Fruit fly (Drosophila melanogaster) whole organism, embryonic: ENCODE results near the gene CG43779.
A peak's percentile ranks its signal among the peaks of the same experiment; 100 is the strongest.

Source experiments
- Aef1 ChIP-seq: fragments of 200-800 bp; sonication (Bioruptor generic); IDR thresholded peaks from 3 replicates; pipeline ENCODE4 v1.3.6; 2022; ENCODE audit warnings: missing biosample characterization, missing genetic modification characterization
- B-H1 ChIP-seq: fragments of 200-800 bp; sonication (Bioruptor generic); IDR thresholded peaks from 3 replicates; pipeline ENCODE4 v1.3.6; 2022; ENCODE audit warnings: missing biosample characterization, missing genetic modification characterization
- Bteb2 ChIP-seq: fragments of 200-800 bp; sonication (Bioruptor generic); optimal IDR thresholded peaks from 2 replicates; lab custom pipeline; 2016; ENCODE audit warnings: missing biosample characterization, missing genetic modification characterization
- CG11085 ChIP-seq: fragments of 200-800 bp; sonication (Bioruptor generic); IDR thresholded peaks from 2 replicates; pipeline ENCODE4 v1.3.6; 2022; ENCODE audit warnings: missing biosample characterization, missing genetic modification characterization
- CG11504 ChIP-seq: fragments of 200-800 bp; sonication (Bioruptor generic); optimal IDR thresholded peaks from 3 replicates; lab custom pipeline; 2019; ENCODE audit warnings: missing biosample characterization, mild to moderate bottlenecking, missing genetic modification characterization, moderate library complexity
- CG11696 ChIP-seq: fragments of 200-800 bp; sonication (Bioruptor generic); IDR thresholded peaks from 2 replicates; pipeline ENCODE4 v1.3.6; 2022; ENCODE audit warnings: missing biosample characterization, missing genetic modification characterization
- CG12071 ChIP-seq: fragments of 200-800 bp; sonication (Bioruptor generic); optimal IDR thresholded peaks from 3 replicates; lab custom pipeline; 2018; ENCODE audit warnings: missing biosample characterization, mild to moderate bottlenecking, missing genetic modification characterization
- CG12104 ChIP-seq: fragments of 200-800 bp; sonication (Bioruptor generic); optimal IDR thresholded peaks from 3 replicates; lab custom pipeline; 2016; ENCODE audit warnings: missing biosample characterization, missing genetic modification characterization
- CG15011 ChIP-seq: fragments of 200-800 bp; sonication (Bioruptor generic); optimal IDR thresholded peaks from 3 replicates; lab custom pipeline; 2018; ENCODE audit warnings: missing biosample characterization, mild to moderate bottlenecking, missing genetic modification characterization
- CG15269 ChIP-seq: fragments of 200-800 bp; sonication (Bioruptor generic); optimal IDR thresholded peaks from 2 replicates; lab custom pipeline; 2018; ENCODE audit warnings: missing biosample characterization, mild to moderate bottlenecking, missing genetic modification characterization, moderate library complexity
- CG15696 ChIP-seq: fragments of 200-800 bp; sonication (Bioruptor generic); optimal IDR thresholded peaks from 2 replicates; lab custom pipeline; 2019; ENCODE audit warnings: missing biosample characterization, mild to moderate bottlenecking, missing genetic modification characterization, moderate library complexity
- CG1647 ChIP-seq: fragments of 200-800 bp; sonication (Bioruptor generic); optimal IDR thresholded peaks from 3 replicates; lab custom pipeline; 2016; ENCODE audit warnings: missing biosample characterization, missing genetic modification characterization
- CG2875 ChIP-seq: fragments of 200-800 bp; sonication (Bioruptor generic); optimal IDR thresholded peaks from 2 replicates; lab custom pipeline; 2017; ENCODE audit warnings: missing biosample characterization, mild to moderate bottlenecking, missing genetic modification characterization, missing genetic modification reagents
- CG32772 ChIP-seq: fragments of 200-800 bp; sonication (Bioruptor generic); IDR thresholded peaks from 2 replicates; pipeline ENCODE4 v1.3.6; 2022; ENCODE audit warnings: missing biosample characterization, missing genetic modification characterization
- CG5245 ChIP-seq: fragments of 200-800 bp; sonication (Bioruptor generic); optimal IDR thresholded peaks from 3 replicates; lab custom pipeline; 2016; ENCODE audit warnings: missing biosample characterization, missing genetic modification characterization
- CG6254 ChIP-seq: fragments of 200-800 bp; sonication (Bioruptor generic); optimal IDR thresholded peaks from 3 replicates; lab custom pipeline; 2017; ENCODE audit warnings: mild to moderate bottlenecking, missing biosample characterization, missing genetic modification reagents, missing genetic modification characterization
- CG6272 ChIP-seq: fragments of 200-800 bp; sonication (Bioruptor generic); IDR thresholded peaks from 2 replicates; pipeline ENCODE4 v1.3.6; 2022; ENCODE audit warnings: missing biosample characterization, missing genetic modification characterization
- CG6854 ChIP-seq: fragments of 200-800 bp; sonication (Bioruptor generic); optimal IDR thresholded peaks from 3 replicates; lab custom pipeline; 2017; ENCODE audit warnings: missing biosample characterization, mild to moderate bottlenecking, missing genetic modification characterization
- CG7745 ChIP-seq: fragments of 200-800 bp; sonication (Bioruptor generic); optimal IDR thresholded peaks from 2 replicates; lab custom pipeline; 2018; ENCODE audit warnings: missing biosample characterization, mild to moderate bottlenecking, missing genetic modification characterization, moderate library complexity
- CG9215 ChIP-seq: fragments of 200-800 bp; sonication (Bioruptor generic); IDR thresholded peaks from 2 replicates; pipeline ENCODE4 v1.3.6; 2022; ENCODE audit warnings: missing biosample characterization, missing genetic modification characterization
- CG9727 ChIP-seq: fragments of 200-800 bp; sonication (Bioruptor generic); optimal IDR thresholded peaks from 3 replicates; lab custom pipeline; 2017; ENCODE audit warnings: missing biosample characterization, mild to moderate bottlenecking, missing genetic modification characterization
- CkIIα-i1 ChIP-seq: fragments of 200-800 bp; sonication (Bioruptor generic); IDR thresholded peaks from 2 replicates; pipeline ENCODE4 v1.3.6; 2022; ENCODE audit warnings: missing biosample characterization, missing genetic modification characterization
- Dll ChIP-seq: fragments of 200-800 bp; sonication (Bioruptor generic); IDR thresholded peaks from 4 replicates; pipeline ENCODE4 v1.3.6; 2022; ENCODE audit warnings: missing biosample characterization, missing genetic modification characterization; ENCODE audit not compliant: partially characterized antibody
- Doc2 ChIP-seq: fragments of 200-800 bp; sonication (Bioruptor generic); IDR thresholded peaks from 2 replicates; pipeline ENCODE4 v1.3.6; 2022; ENCODE audit warnings: missing biosample characterization, missing genetic modification characterization
- Eip74EF ChIP-seq, 2 experiments: fragments of 200-800 bp in 1 of 2; fragments of >200 bp in 1 of 2; sonication (Bioruptor generic) in 1 of 2; optimal IDR thresholded peaks; 2 replicates each; lab custom pipeline; 2017 to 2019; ENCODE audit warnings: missing biosample characterization in 2 of 2, missing genetic modification characterization in 2 of 2, mild to moderate bottlenecking in 1 of 2, moderate library complexity in 1 of 2
- Elba2 ChIP-seq: fragments of 200-800 bp; sonication (Bioruptor generic); optimal IDR thresholded peaks from 3 replicates; lab custom pipeline; 2016; ENCODE audit warnings: missing biosample characterization, missing genetic modification characterization
- Ets65A ChIP-seq: fragments of 200-800 bp; sonication (Bioruptor generic); peaks from one replicate; lab custom pipeline; 2016; ENCODE audit warnings: missing biosample characterization, missing genetic modification characterization
- Hr39 ChIP-seq: fragments of >200 bp; optimal IDR thresholded peaks from 2 replicates; lab custom pipeline; 2017
- Hr51 ChIP-seq, 2 experiments: fragments of 200-800 bp; sonication (Bioruptor generic); optimal IDR thresholded peaks; 2 replicates in 1 of 2; 3 replicates in 1 of 2; lab custom pipeline; 2016 to 2018; ENCODE audit warnings: missing biosample characterization in 2 of 2, missing genetic modification characterization in 2 of 2, mild to moderate bottlenecking in 1 of 2, moderate library complexity in 1 of 2
- MTF-1 ChIP-seq: fragments of 200-800 bp; sonication (Bioruptor generic); optimal IDR thresholded peaks from 2 replicates; lab custom pipeline; 2018; ENCODE audit warnings: missing biosample characterization, mild to moderate bottlenecking, missing genetic modification characterization, borderline replicate concordance
- NFAT ChIP-seq: fragments of 200-800 bp; sonication (Bioruptor generic); IDR thresholded peaks from 2 replicates; pipeline ENCODE4 v1.3.6; 2022; ENCODE audit warnings: missing biosample characterization, missing genetic modification characterization
- Nf-YA ChIP-seq: fragments of 200-800 bp; sonication (Bioruptor generic); IDR thresholded peaks from 2 replicates; pipeline ENCODE4 v1.3.6; 2022; ENCODE audit warnings: missing biosample characterization, missing genetic modification characterization
- Sox102F ChIP-seq: fragments of 200-800 bp; sonication (Bioruptor generic); optimal IDR thresholded peaks from 2 replicates; lab custom pipeline; 2018; ENCODE audit warnings: missing biosample characterization, mild to moderate bottlenecking, missing genetic modification characterization, moderate library complexity
- Stat92E ChIP-seq, 3 experiments: fragments of >200 bp in 2 of 3; fragments of 200-800 bp in 1 of 3; sonication (Bioruptor generic) in 1 of 3; optimal IDR thresholded peaks; 2 replicates each; lab custom pipeline; 2017 to 2019; ENCODE audit warnings: missing biosample characterization in 3 of 3, missing genetic modification characterization in 3 of 3, mild to moderate bottlenecking in 1 of 3, moderate library complexity in 1 of 3
- Xrp1 ChIP-seq: fragments of 200-800 bp; sonication (Bioruptor generic); IDR thresholded peaks from 2 replicates; pipeline ENCODE4 v1.3.6; 2022; ENCODE audit warnings: missing biosample characterization, missing genetic modification characterization
- cato ChIP-seq: fragments of 200-800 bp; sonication (Bioruptor generic); optimal IDR thresholded peaks from 2 replicates; lab custom pipeline; 2016; ENCODE audit warnings: missing biosample characterization, missing genetic modification characterization, borderline replicate concordance
- chn ChIP-seq: fragments of 200-800 bp; sonication (Bioruptor generic); optimal IDR thresholded peaks from 2 replicates; lab custom pipeline; 2016; ENCODE audit warnings: missing biosample characterization, missing genetic modification characterization
- dmrt11E ChIP-seq: fragments of 200-800 bp; sonication (Bioruptor generic); optimal IDR thresholded peaks from 3 replicates; lab custom pipeline; 2018; ENCODE audit warnings: missing biosample characterization, mild to moderate bottlenecking, missing genetic modification characterization, moderate library complexity
- fru ChIP-seq: fragments of >200 bp; optimal IDR thresholded peaks from 2 replicates; lab custom pipeline; 2017
- gcm ChIP-seq: fragments of 200-800 bp; sonication (Bioruptor generic); optimal IDR thresholded peaks from 2 replicates; lab custom pipeline; 2019; ENCODE audit warnings: missing biosample characterization, mild to moderate bottlenecking, missing genetic modification characterization, moderate library complexity
- grau ChIP-seq: fragments of 200-800 bp; optimal IDR thresholded peaks from 3 replicates; lab custom pipeline; 2019; ENCODE audit warnings: missing biosample characterization, mild to moderate bottlenecking, missing genetic modification characterization, moderate library complexity
- gsb-n ChIP-seq: fragments of 200-800 bp; sonication (Bioruptor generic); optimal IDR thresholded peaks from 3 replicates; lab custom pipeline; 2018; ENCODE audit warnings: missing biosample characterization, mild to moderate bottlenecking, missing genetic modification characterization
- her ChIP-seq: fragments of 200-800 bp; sonication (Bioruptor generic); optimal IDR thresholded peaks from 2 replicates; lab custom pipeline; 2016; ENCODE audit warnings: missing biosample characterization, missing genetic modification characterization
- kah ChIP-seq: fragments of 200-800 bp; sonication (Bioruptor generic); optimal IDR thresholded peaks from 2 replicates; lab custom pipeline; 2018; ENCODE audit warnings: missing biosample characterization, mild to moderate bottlenecking, missing genetic modification characterization
- pho ChIP-seq: fragments of 200-800 bp; sonication (Bioruptor generic); optimal IDR thresholded peaks from 2 replicates; lab custom pipeline; 2016; ENCODE audit warnings: missing biosample characterization, missing genetic modification characterization
- phol ChIP-seq: fragments of 200-800 bp; sonication (Bioruptor generic); optimal IDR thresholded peaks from 3 replicates; lab custom pipeline; 2018; ENCODE audit warnings: missing biosample characterization, mild to moderate bottlenecking, missing genetic modification characterization, moderate library complexity
- row ChIP-seq: fragments of 200-800 bp; sonication (Bioruptor generic); IDR thresholded peaks from 3 replicates; pipeline ENCODE4 v1.3.6; 2022; ENCODE audit warnings: missing biosample characterization, missing genetic modification characterization
- salm ChIP-seq: fragments of 200-800 bp; sonication (Bioruptor generic); optimal IDR thresholded peaks from 2 replicates; lab custom pipeline; 2018; ENCODE audit warnings: missing biosample characterization, mild to moderate bottlenecking, missing genetic modification characterization
- trh ChIP-seq: fragments of 200-800 bp; sonication (Bioruptor generic); optimal IDR thresholded peaks from 2 replicates; lab custom pipeline; 2016; ENCODE audit warnings: missing biosample characterization, missing genetic modification characterization
- ttk ChIP-seq: fragments of 200-800 bp; sonication (Bioruptor generic); IDR thresholded peaks from 2 replicates; pipeline ENCODE4 v2.1.2; 2022; ENCODE audit warnings: missing biosample characterization, missing genetic modification characterization
- unc-4 ChIP-seq: fragments of 200-800 bp; sonication (Bioruptor generic); IDR thresholded peaks from 2 replicates; pipeline ENCODE4 v1.3.6; 2022; ENCODE audit warnings: missing biosample characterization, missing genetic modification characterization; ENCODE audit not compliant: partially characterized antibody
- z ChIP-seq: fragments of 200-800 bp; sonication (Bioruptor generic); IDR thresholded peaks from 3 replicates; pipeline ENCODE4 v1.3.6; 2022; ENCODE audit warnings: missing biosample characterization, missing genetic modification characterization

Gene CG43779

DNA sequence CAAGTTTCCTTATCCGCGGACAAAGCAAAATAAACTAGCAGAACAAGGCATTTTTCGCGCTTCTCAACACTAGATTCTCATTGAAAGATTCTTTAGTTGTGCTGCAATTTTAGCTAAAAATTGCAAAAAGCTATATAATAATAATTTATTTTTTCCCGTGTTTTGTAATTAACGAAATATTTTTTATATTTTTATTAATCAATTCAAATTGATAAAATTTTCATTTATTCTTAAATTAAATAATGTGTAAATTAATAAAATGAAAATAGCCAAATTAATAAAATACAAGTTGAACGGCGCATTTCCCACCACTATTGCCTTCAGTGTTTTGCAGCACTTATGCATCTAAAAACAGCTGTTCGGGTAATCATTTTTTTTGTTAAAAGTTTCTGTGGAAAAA, 20.1 kb downstream of the CG43779 start, which contains the start of the genes Drep4 and Uvrag (continued):
- TF ChIP-seq salm (no peak), Hr51 (GFP tag; optimal IDR thresholded peaks at IDR 0.05; lab: Kevin White, UChicago) (no peak), Doc2 (GFP tag; lab: Robert Waterston, UW) (no peak), Nf-YA (GFP tag; lab: Robert Waterston, UW) (no peak), CG11085 (GFP tag; lab: Robert Waterston, UW) (no peak), Xrp1 (GFP tag; lab: Robert Waterston, UW) (peak; percentile 77), CG15011 (GFP tag; lab: Kevin White, UChicago) (no peak), trh (GFP tag; lab: Kevin White, UChicago) (peak; percentile 20), ttk (GFP tag; lab: Robert Waterston, UW) (peak; percentile 62), CG32772 (GFP tag; lab: Robert Waterston, UW) (peak; percentile 62), Sox102F (GFP tag; lab: Kevin White, UChicago) (peak; percentile 64), fru (lab: Kevin White, UChicago) (no peak), Stat92E (GFP tag; optimal IDR thresholded peaks at IDR 0.05; lab: Kevin White, UChicago) (no peak), CG6272 (GFP tag; lab: Robert Waterston, UW) (peak; percentile 59), CG11504 (tag; lab: Kevin White, UChicago) (no peak), NFAT (GFP tag; lab: Robert Waterston, UW) (peak; percentile 44; the same call in 1 of the 2 replicates), row (GFP tag; lab: Robert Waterston, UW) (peak; percentile 90), Ets65A (peak; percentile 65), CG12104 (peak; percentile 51), CG6254 (GFP tag; lab: Kevin White, UChicago) (no peak), unc-4 (no peak), her (GFP tag; lab: Kevin White, UChicago) (no peak), pho (GFP tag; lab: Kevin White, UChicago) (peak; percentile 1), cato (GFP tag; lab: Kevin White, UChicago) (peak; percentile 51), Aef1 (GFP tag; lab: Robert Waterston, UW) (no peak; the same call in 2 of the 3 replicates), B-H1 (GFP tag; lab: Robert Waterston, UW) (peak; percentile 35; the same call in 1 of the 3 replicates), Eip74EF (GFP tag; optimal IDR thresholded peaks at IDR 0.05; lab: Kevin White, UChicago) (no peak), CG1647 (no peak), MTF-1 (GFP tag; lab: Kevin White, UChicago) (no peak), CG9727 (GFP tag; lab: Kevin White, UChicago) (no peak), gsb-n (tag; lab: Kevin White, UChicago) (no peak), gcm (GFP tag; lab: Kevin White, UChicago) (no peak), CG15696 (peak; percentile 76), CG9215 (GFP tag; lab: Robert Waterston, UW) (peak; percentile 71), phol (peak; percentile 78), Bteb2 (GFP tag; lab: Kevin White, UChicago) (no peak), Elba2 (GFP tag; lab: Kevin White, UChicago) (no peak), Dll (GFP tag; lab: Robert Waterston, UW) (no peak), chn (no peak), Hr39 (lab: Kevin White, UChicago) (no peak), CG12071 (GFP tag; lab: Kevin White, UChicago) (no peak), CG6854 (GFP tag; lab: Kevin White, UChicago) (no peak), kah (GFP tag; lab: Kevin White, UChicago) (no peak), CkIIα-i1 (no peak), CG11696 (no peak), dmrt11E (tag; lab: Kevin White, UChicago) (peak; percentile 79), CG15269 (tag; lab: Kevin White, UChicago) (no peak), CG2875 (GFP tag; lab: Kevin White, UChicago) (no peak), grau (tag; lab: Kevin White, UChicago) (peak; percentile 80), CG7745 (no peak), CG5245 (GFP tag; lab: Kevin White, UChicago) (no peak), z (GFP tag; lab: Robert Waterston, UW) (no peak)
